Fruit fly (Drosophila melanogaster) whole organism: Measurements from ENCODE around the gene alpha-PheRS.
A peak's percentile ranks its signal among the peaks of the same experiment; 100 is the strongest.

Source experiments
- CG8478 ChIP-seq: fragments of >200 bp; optimal IDR thresholded peaks from 2 replicates; lab custom pipeline; 2018; ENCODE audit warnings: inconsistent platforms
- Dll ChIP-seq: fragments of >200 bp; optimal IDR thresholded peaks from 2 replicates; lab custom pipeline; 2017
- EcR ChIP-seq, 2 experiments: fragments of >200 bp; optimal IDR thresholded peaks; 2 replicates each; lab custom pipeline; 2017; ENCODE audit warnings: missing biosample characterization in 2 of 2, missing genetic modification characterization in 2 of 2, missing genetic modification reagents in 2 of 2
- pan ChIP-seq: fragments of >200 bp; optimal IDR thresholded peaks from 2 replicates; lab custom pipeline; 2017
- psq ChIP-seq: fragments of >200 bp; optimal IDR thresholded peaks from 2 replicates; lab custom pipeline; 2017
- usp ChIP-seq: fragments of >200 bp; optimal IDR thresholded peaks from 2 replicates; lab custom pipeline; 2017; ENCODE audit warnings: missing biosample characterization, missing genetic modification characterization, mixed read lengths

Gene alpha-PheRS

DNA sequence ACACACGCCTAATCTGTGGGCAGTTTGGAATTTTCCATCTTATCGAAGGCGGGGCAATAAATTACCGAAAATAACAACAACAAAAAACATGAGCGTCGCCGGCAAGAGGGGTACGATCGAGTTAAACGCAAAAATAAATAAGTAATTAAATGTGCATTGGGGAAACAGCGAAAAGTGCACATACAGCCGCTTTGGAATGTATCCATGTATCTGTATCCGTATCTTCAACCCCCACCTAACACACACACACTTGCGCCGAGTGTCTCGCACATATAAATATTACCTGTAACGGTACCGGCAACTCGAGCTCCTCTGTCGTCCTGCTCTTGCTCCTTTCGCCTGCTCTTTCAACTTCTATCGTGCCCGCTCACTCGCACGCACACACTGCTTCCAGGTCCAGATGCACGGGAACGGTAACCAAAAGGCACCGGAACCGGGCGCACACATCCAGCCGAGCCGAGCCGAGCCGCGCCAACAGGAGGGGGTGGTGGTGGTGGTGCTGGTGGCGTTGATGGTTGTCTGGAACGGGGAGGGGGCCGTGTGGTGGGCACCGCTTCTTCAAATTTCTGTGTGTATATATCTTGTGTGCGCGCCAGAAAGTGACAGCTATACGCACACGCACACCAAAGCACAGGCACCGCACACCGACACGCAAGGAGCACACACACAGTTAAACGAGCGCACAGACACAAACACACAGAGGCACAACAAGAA lies 3.9 kb downstream of the alpha-PheRS start:
- peak; percentile 24 for TF ChIP-seq Dll
- TF ChIP-seq EcR (GFP tag; optimal IDR thresholded peaks at IDR 0.05; lab: Kevin White, UChicago), result no peak
- TF ChIP-seq CG8478 (lab: Kevin White, UChicago), result peak; percentile 87
- no peak for TF ChIP-seq usp

DNA sequence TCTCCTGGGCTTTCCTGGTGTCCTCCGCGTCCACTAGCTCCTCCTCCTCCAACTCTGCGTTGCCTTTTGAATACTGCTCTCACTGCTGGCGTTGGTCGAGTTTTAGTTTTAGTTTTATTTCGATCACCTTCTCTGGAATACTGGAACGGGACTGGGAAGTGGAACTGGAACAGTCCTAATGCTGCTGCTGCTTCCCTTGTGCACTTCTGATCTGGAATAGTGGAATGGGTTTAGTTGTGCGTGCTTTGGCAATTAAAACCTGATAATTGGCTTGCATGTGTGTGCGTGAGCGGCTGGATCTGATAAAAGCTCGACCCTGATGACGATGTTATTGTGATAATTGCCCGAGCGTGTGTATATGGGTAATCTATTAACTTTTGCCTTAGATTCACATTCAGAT lies 4.7 kb downstream of the alpha-PheRS start:
- TF ChIP-seq usp (no peak), psq (lab: Kevin White, UChicago) (no peak), EcR (GFP tag; optimal IDR thresholded peaks at IDR 0.05; lab: Kevin White, UChicago) (no peak), CG8478 (lab: Kevin White, UChicago) (no peak)

DNA sequence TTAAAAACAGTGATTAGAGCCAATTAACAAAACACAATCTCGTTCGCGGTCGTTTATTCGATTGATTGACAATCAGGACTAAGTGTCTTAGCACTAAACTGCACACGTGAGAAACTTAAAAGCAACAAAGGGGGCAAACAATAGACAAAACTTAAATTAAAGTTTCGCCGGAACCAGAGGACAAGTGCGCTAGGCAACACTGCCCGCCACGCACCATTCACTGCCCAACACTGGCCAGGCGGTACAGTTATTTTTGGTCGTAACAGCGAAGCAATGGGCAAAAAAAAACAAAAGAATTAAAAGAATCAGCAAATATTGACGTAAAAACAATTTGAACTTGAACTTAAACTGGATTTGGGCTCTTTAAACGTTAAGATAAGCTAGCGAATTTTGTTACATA lies 8.1 kb downstream of the alpha-PheRS start:
- TF ChIP-seq Dll (no peak), psq (lab: Kevin White, UChicago) (no peak), pan (lab: Kevin White, UChicago) (no peak), EcR (GFP tag; optimal IDR thresholded peaks at IDR 0.05; lab: Kevin White, UChicago) (no peak), CG8478 (lab: Kevin White, UChicago) (no peak), usp (no peak)

DNA sequence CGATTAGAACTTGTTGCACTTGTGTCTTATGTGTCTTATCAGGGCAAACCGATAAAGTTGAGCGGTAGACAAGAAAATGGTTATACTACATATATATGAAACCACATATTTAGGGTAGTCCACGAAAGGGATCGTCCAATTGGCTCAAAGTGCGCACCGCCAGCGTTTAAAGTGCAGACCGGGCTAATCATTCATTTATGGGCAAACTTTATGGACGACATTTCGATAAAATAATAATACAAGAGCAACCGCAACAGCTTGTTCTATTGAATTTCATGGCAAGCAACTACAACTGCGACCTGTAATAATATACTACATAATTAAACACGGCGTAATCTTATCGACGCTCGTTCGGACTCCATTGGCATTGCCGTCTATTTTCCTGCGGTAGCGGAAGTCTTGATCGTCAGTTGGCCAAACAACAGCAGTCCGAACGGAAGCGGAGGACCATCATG lies 10.0 kb downstream of the alpha-PheRS start, which contains the start of the genes cyr and CG2120:
Gene cyr (minus strand): TSS at position 294 of the 455 bp plus-strand sequence.
Gene CG2120 (plus strand): TSS at position 405 of the 455 bp plus-strand sequence.
- TF ChIP-seq Dll (no peak), pan (lab: Kevin White, UChicago) (no peak), EcR (GFP tag; optimal IDR thresholded peaks at IDR 0.05; lab: Kevin White, UChicago) (no peak), usp (no peak), CG8478 (lab: Kevin White, UChicago) (no peak), psq (lab: Kevin White, UChicago) (no peak)

DNA sequence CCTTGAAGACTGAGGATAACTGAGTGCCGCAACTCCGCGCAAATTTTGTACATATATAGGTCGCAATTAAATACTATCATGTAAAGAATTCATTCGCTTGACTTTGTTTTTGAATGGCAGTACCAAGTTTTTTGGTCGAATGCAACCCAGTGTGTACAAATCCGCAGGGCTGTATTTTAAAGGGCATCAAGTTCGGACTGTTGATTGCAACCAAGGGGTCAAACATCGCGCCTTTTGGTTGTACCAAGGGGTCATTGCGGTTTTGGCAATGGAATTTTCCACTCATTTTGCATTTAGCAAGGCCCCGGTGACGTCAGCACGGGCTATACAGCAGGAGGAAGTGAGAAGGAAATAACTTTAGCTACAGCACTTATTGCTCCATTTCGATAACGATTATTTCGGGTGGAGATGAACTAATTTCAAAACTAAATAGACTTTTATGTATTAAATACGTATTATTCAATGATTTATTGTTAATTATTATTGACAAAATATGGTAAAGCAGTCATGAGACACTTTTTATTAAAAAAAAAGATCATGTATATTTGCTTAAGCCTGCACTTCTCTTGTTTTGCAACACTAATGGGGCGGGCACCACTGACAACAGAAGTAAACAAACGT lies 13.6 kb downstream of the alpha-PheRS start, which contains the start of gene CG10958:
Gene CG10958 (plus strand): TSS at position 593 of the 621 bp plus-strand sequence.
- no peak for TF ChIP-seq EcR (GFP tag; optimal IDR thresholded peaks at IDR 0.05; lab: Kevin White, UChicago)
- TF ChIP-seq psq (lab: Kevin White, UChicago), result no peak

DNA sequence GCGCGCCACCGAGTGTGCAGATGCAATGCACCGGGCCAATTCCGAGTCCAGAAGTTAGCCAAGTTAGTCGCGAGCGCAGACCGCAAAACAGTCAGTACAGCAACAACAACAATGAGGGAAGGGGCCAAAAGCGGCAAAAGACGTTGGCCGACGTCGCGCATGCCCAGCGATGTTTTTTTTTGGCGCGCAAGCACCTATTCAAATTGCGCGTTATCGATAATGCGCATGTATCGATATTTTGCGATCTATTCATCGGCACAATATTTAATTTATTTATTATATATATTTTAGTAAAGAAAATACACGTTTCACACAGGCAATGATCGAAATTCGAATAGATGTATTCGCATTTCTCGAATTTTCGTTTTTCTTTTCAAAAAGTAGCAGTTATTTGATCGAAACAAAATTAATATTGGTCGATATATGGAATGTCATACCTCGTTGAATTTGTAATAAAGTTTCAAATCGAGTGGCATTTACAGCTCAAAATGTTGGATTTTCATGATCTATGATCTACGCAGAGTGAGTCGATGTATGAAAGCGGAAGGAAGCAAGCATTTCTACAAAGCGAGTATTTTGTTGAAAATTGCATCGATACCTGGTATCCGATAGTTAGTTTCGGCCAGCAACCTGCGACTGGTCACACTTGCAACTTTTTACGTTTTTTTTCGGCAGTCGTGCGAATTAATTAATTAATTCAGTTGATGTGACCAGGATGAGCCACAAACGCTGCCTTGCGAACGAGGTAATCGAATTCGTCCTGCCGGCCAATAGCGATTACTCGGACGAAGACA lies 16.0 kb downstream of the alpha-PheRS start, which contains the start of gene CG2116:
Gene CG2116 (plus strand): TSS at position 609 of the 794 bp plus-strand sequence.
- no peak for TF ChIP-seq pan (lab: Kevin White, UChicago)

DNA sequence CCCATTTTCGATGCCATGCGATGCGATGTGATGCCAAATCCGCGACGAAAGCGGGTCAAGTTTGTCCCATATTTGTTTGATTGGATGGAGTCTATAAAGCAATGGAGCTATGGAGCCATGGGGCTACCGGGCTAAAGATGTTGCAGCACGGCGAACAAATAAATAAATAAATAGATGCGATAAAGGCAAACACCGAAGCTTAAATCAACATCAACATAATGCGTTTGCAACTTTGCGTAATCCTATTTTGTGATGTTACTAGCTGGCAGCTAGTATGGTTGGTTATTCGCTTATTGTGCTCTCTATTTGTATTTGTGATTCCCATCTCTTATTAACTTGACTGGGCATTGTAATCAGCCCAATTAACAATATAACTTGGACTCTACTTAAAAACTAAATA lies 17.3 kb downstream of the alpha-PheRS start:
- no peak for TF ChIP-seq CG8478 (lab: Kevin White, UChicago)
- no peak for TF ChIP-seq usp
- no peak for TF ChIP-seq pan (lab: Kevin White, UChicago)
- no peak for TF ChIP-seq EcR (GFP tag; optimal IDR thresholded peaks at IDR 0.05; lab: Kevin White, UChicago)
- TF ChIP-seq Dll, result no peak
- TF ChIP-seq psq (lab: Kevin White, UChicago), result no peak

DNA sequence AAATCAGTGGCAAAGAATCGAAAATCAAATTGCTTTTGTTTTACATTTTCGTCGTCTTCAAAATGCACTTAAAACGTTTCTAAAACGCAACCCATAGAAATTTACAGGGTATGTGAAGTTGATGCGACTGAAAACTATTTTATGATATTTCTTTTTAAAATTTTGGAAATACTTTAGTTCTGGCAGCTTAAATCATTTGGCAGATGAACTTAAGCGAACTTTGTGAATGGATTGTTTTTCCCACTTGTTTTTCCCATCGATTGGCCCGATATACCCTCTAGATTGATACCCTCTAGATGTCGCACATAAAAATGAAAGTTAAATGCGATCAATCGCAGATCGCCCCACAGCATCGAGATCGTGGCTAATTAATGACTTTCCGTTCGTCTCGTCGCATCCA lies 19.3 kb downstream of the alpha-PheRS start:
- no peak for TF ChIP-seq psq (lab: Kevin White, UChicago)
- TF ChIP-seq pan (lab: Kevin White, UChicago), result no peak
- TF ChIP-seq CG8478 (lab: Kevin White, UChicago), result no peak
- TF ChIP-seq Dll, result no peak
- no peak for TF ChIP-seq EcR (GFP tag; optimal IDR thresholded peaks at IDR 0.05; lab: Kevin White, UChicago)
- TF ChIP-seq usp, result no peak

DNA sequence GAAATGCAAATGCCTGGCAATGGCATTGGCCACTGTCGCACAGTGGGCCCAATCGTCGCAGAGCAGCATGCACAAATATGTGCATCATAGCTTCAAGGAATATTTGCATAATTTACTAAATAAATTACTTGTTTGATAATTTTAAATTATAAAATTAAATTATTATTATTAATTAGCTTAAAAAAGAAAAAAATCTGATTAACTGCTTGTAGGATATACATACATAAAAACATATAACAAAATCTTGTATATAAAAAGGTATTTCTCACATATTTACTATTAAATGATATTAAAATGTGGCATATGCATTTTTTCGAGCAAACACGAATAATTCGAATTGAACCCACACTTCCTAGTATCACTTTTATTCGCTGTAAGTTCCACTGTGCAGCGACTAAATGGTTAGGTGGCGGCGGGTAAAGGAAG lies 20.2 kb downstream of the alpha-PheRS start:
- no peak for TF ChIP-seq Dll

DNA sequence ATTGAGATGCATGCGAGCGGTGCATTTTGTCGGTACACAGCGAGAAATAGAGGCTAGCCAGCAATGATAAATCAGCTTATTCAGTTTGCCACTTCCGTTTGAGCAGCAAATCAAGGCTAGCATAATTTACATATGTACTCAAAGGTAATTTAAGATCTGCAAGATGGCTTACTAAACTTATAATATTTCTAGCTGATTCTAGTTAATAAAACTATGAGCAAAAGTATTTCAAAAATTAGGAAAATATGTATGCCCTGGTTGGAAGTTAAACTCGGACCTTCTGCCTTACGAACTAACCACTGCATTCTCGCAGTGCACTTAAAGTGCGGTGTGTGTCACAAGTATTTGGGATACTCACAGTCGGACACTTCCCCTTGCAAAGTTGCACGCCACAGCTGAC lies 22.6 kb downstream of the alpha-PheRS start:
- TF ChIP-seq psq (lab: Kevin White, UChicago) (no peak), pan (lab: Kevin White, UChicago) (no peak), Dll (no peak), CG8478 (lab: Kevin White, UChicago) (no peak), usp (no peak), EcR (GFP tag; optimal IDR thresholded peaks at IDR 0.05; lab: Kevin White, UChicago) (no peak)

DNA sequence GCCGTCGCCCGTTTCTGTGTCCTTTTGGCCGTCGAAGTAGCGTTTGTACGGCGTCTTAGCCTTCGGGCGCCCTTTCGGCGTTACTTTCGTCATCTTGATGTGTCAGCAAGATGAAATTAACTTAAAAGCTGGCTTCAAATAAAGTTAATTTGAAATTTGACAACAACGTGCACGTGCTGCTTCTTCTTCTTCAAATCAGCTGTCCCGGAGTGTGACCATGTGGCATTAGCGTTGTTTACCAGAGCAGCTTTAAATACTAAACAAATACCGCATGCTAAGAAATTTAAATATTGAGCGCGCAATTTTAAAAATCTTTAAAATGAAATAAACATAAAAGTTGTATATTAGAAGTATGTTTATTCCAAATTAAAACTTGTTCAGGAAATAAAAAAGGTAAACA lies 24.5 kb downstream of the alpha-PheRS start, which contains the start of gene CG2260:
Gene CG2260 (minus strand): TSS at position 209 of the 400 bp plus-strand sequence.
- TF ChIP-seq EcR (GFP tag; optimal IDR thresholded peaks at IDR 0.05; lab: Kevin White, UChicago), result no peak

DNA sequence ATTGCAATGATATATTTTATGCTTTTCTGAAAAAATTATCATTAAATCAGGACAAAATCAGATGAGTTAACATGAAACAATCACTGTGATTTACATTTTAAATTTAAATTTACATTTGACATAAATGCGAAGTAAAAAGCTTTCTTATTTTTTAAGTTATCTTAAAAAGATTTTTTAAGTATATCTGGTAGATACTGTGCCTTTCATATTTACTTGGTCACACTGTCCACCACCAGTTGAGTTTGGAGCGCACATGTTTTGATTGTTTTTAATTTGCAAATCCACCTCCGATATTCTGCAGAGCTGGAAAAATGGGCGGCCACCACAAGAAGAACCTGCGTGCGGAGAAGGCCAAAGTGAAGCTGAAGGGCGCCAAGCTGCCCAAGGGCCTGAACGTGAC lies 28.6 kb downstream of the alpha-PheRS start, which contains the start of gene CG1575:
Gene CG1575 (plus strand): TSS at position 200 of the 400 bp plus-strand sequence.
- no peak for TF ChIP-seq psq (lab: Kevin White, UChicago)
- no peak for TF ChIP-seq CG8478 (lab: Kevin White, UChicago)
- no peak for TF ChIP-seq pan (lab: Kevin White, UChicago)
- no peak for TF ChIP-seq Dll
- no peak for TF ChIP-seq usp
- TF ChIP-seq EcR (GFP tag; optimal IDR thresholded peaks at IDR 0.05; lab: Kevin White, UChicago), result no peak
